Worm (Caenorhabditis elegans) whole organism, L4 larva: ENCODE measurements around the gene Y4C6B.7.

Source experiments
- F49E8.2 ChIP-seq: sonication (generic microtip); optimal IDR thresholded peaks from 2 replicates; lab custom pipeline; 2016; ENCODE audit warnings: missing compliant biosample characterization, mild to moderate bottlenecking, missing genetic modification characterization, borderline replicate concordance
- daf-8 ChIP-seq: fragments of 200-800 bp; sonication (Bioruptor generic); IDR thresholded peaks from 2 replicates; pipeline ENCODE4 v1.3.6; 2022; ENCODE audit warnings: missing genetic modification characterization, missing compliant biosample characterization
- dve-1 ChIP-seq: sonication (generic microtip); optimal IDR thresholded peaks from 2 replicates; lab custom pipeline; 2017; ENCODE audit warnings: antibody characterized with exemption, mild to moderate bottlenecking, missing genetic modification characterization, missing compliant biosample characterization; ENCODE audit not compliant: insufficient read depth
- hmg-1.1 ChIP-seq: fragments of 200-800 bp; sonication (Bioruptor generic); IDR thresholded peaks from 2 replicates; pipeline ENCODE4 v1.3.6; 2022; ENCODE audit warnings: missing genetic modification reagents, missing genetic modification characterization, missing compliant biosample characterization
- nhr-25 ChIP-seq: sonication (generic microtip); optimal IDR thresholded peaks from 2 replicates; lab custom pipeline; 2017; ENCODE audit warnings: missing genetic modification characterization, mild to moderate bottlenecking, missing compliant biosample characterization, antibody characterized with exemption, moderate library complexity, borderline replicate concordance; ENCODE audit not compliant: insufficient read depth
- nhr-77 ChIP-seq: fragments of 150-350 bp; optimal IDR thresholded peaks from 2 replicates; lab custom pipeline; 2014; ENCODE audit warnings: missing biosample characterization, missing genetic modification characterization
- skn-1 ChIP-seq: fragments of 150-350 bp; optimal IDR thresholded peaks from 2 replicates; lab custom pipeline; 2014; ENCODE audit warnings: missing biosample characterization, missing genetic modification characterization
- ztf-11 ChIP-seq: fragments of 150-350 bp; optimal IDR thresholded peaks from 2 replicates; lab custom pipeline; 2014; ENCODE audit warnings: missing biosample characterization, missing genetic modification characterization

DNA sequence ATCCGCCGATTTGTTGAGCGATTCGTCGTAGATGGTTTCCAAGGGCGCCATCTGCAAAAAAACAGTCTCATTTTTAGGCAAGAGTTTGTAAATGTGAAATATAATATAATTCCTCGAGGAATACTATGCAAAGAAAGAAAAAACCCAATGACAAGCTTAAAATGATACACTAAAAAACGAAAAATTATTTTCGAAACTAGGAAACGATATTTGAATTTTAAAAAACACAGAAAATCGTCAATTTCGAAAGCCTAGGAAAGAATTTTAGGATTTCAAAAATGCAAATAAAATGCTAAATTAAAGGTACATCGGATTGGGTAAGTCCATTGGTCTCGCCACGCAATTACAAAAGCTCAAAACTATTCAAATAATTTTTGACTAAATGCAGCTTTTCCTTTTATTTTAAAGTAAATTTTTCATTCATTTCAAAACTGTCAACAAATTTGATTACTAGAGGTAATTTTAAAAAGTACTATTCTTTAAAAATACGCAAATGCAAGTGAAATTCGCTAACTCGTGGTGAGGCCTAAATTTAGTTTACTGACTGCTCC lies 38.3 kb upstream of the Y4C6B.7 start, which contains the start of the genes htp-1 and ZK616.5:
- TF ChIP-seq nhr-25 = no peak
- no peak for TF ChIP-seq daf-8 (GFP tag; lab: Robert Waterston, UW)
- TF ChIP-seq ztf-11 (tag; lab: Kevin White, UChicago) = no peak
- TF ChIP-seq hmg-1.1 (GFP tag; lab: Robert Waterston, UW) = no peak
- no peak for TF ChIP-seq nhr-77 (tag; lab: Kevin White, UChicago)
- no peak for TF ChIP-seq F49E8.2 (tag; lab: Kevin White, UChicago)
- no peak for TF ChIP-seq dve-1
- no peak for TF ChIP-seq skn-1
